Worm (Caenorhabditis elegans) whole organism, L1 larva: ENCODE results near the gene pyt-1.
A peak's percentile ranks its signal among the peaks of the same experiment; 100 is the strongest.

Experiments used
- ama-1 ChIP-seq: fragments of 150-350 bp; optimal IDR thresholded peaks from 2 replicates; lab custom pipeline; 2014
- elt-3 ChIP-seq, 6 experiments: fragments of 150-350 bp in 1 of 6; sonication (generic microtip); optimal IDR thresholded peaks; 2 replicates each; lab custom pipeline; 2017 to 2018; ENCODE audit warnings: missing biosample characterization in 6 of 6, missing genetic modification characterization in 6 of 6, inconsistent platforms in 1 of 6
- fkh-8 ChIP-seq: sonication (generic microtip); optimal IDR thresholded peaks from 2 replicates; lab custom pipeline; 2016; ENCODE audit warnings: mild to moderate bottlenecking, missing genetic modification characterization, missing compliant biosample characterization
- isw-1 ChIP-seq: fragments of 200-800 bp; sonication (Bioruptor generic); IDR thresholded peaks from 2 replicates; pipeline ENCODE4 v1.3.6; 2022; ENCODE audit warnings: missing genetic modification characterization, missing compliant biosample characterization
- jun-1 ChIP-seq: fragments of 150-350 bp; optimal IDR thresholded peaks from 2 replicates; lab custom pipeline; 2014; ENCODE audit warnings: missing biosample characterization, missing genetic modification reagents, missing genetic modification characterization
- pqm-1 ChIP-seq: sonication (generic microtip); optimal IDR thresholded peaks from 3 replicates; lab custom pipeline; 2017; ENCODE audit warnings: missing biosample characterization, missing genetic modification characterization
- rnt-1 ChIP-seq: sonication (generic microtip); optimal IDR thresholded peaks from 2 replicates; lab custom pipeline; 2016; ENCODE audit warnings: mild to moderate bottlenecking, missing genetic modification characterization, moderate library complexity, missing compliant biosample characterization

- peak in 1 of 6 experiments; percentile 80 for TF ChIP-seq elt-3 (tag; optimal IDR thresholded peaks at IDR 0.05; lab: Kevin White, UChicago)
- no peak for TF ChIP-seq pqm-1 (tag; lab: Kevin White, UChicago)
- TF ChIP-seq jun-1 (tag; lab: Kevin White, UChicago) = no peak
- TF ChIP-seq rnt-1 (tag; lab: Kevin White, UChicago) = no peak
- no peak for TF ChIP-seq ama-1 (lab: Kevin White, UChicago)
- no peak for TF ChIP-seq isw-1
- TF ChIP-seq fkh-8 (tag; lab: Kevin White, UChicago) = no peak
These were observed 25.6 kb downstream of the pyt-1 start, which contains the start of gene chpf-1 for ce11 chrV:10203435-10204009.
